Worm (Caenorhabditis elegans) whole organism, L2 larva: ENCODE measurements around the gene K08H10.10.

Experiments used
- ZK546.5 ChIP-seq: sonication (generic microtip); optimal IDR thresholded peaks from 2 replicates; lab custom pipeline; 2017; ENCODE audit warnings: missing biosample characterization, missing genetic modification characterization
- blmp-1 ChIP-seq: sonication (generic microtip); optimal IDR thresholded peaks from 2 replicates; lab custom pipeline; 2017; ENCODE audit warnings: missing genetic modification characterization, mild to moderate bottlenecking, missing compliant biosample characterization, antibody characterized with exemption, moderate library complexity; ENCODE audit not compliant: insufficient read depth
- ceh-16 ChIP-seq: fragments of 150-350 bp; optimal IDR thresholded peaks from 2 replicates; lab custom pipeline; 2014; ENCODE audit warnings: missing biosample characterization, missing genetic modification characterization
- elt-1 ChIP-seq: fragments of 150-350 bp; optimal IDR thresholded peaks from 2 replicates; lab custom pipeline; 2014; ENCODE audit warnings: missing biosample characterization, missing genetic modification characterization
- elt-3 ChIP-seq: sonication (generic microtip); optimal IDR thresholded peaks from 2 replicates; lab custom pipeline; 2017; ENCODE audit warnings: missing biosample characterization, missing genetic modification characterization
- mdl-1 ChIP-seq, 2 experiments: fragments of 150-350 bp in 1 of 2; sonication (generic microtip) in 1 of 2; optimal IDR thresholded peaks; 2 replicates each; lab custom pipeline; 2017; ENCODE audit warnings: missing biosample characterization in 2 of 2, missing genetic modification characterization in 2 of 2
- nhr-237 ChIP-seq: fragments of 150-350 bp; optimal IDR thresholded peaks from 2 replicates; lab custom pipeline; 2014; ENCODE audit warnings: missing biosample characterization, missing genetic modification characterization
- snpc-4 ChIP-seq: fragments of 150-350 bp; optimal IDR thresholded peaks from 2 replicates; lab custom pipeline; 2014; ENCODE audit warnings: missing biosample characterization, missing genetic modification characterization
- unc-62 ChIP-seq: fragments of 150-350 bp; optimal IDR thresholded peaks from 2 replicates; lab custom pipeline; 2014; ENCODE audit warnings: missing biosample characterization, missing genetic modification reagents, missing genetic modification characterization

ce11 chrV:9991610-9992009 lies 9.2 kb upstream of the K08H10.10 start, which contains the start of the genes rde-1 and trpp-6:
- TF ChIP-seq elt-1 (tag; lab: Kevin White, UChicago): no peak
- no peak for TF ChIP-seq ZK546.5 (tag; lab: Kevin White, UChicago)
- TF ChIP-seq nhr-237 (tag; lab: Kevin White, UChicago): no peak
- no peak for TF ChIP-seq blmp-1 (tag; lab: Kevin White, UChicago)
- no peak for TF ChIP-seq unc-62
- TF ChIP-seq mdl-1 (tag; optimal IDR thresholded peaks at IDR 0.05; lab: Kevin White, UChicago): no peak
- no peak for TF ChIP-seq snpc-4 (tag; lab: Kevin White, UChicago)
- TF ChIP-seq elt-3 (tag; lab: Kevin White, UChicago): no peak
- TF ChIP-seq ceh-16: no peak
